Fruit fly (Drosophila melanogaster) whole organism, prepupa: ENCODE data around the gene CG43965.
A peak's percentile ranks its signal among the peaks of the same experiment; 100 is the strongest.

Source experiments
- Blimp-1 ChIP-seq: fragments of 200-800 bp; sonication (Bioruptor generic); optimal IDR thresholded peaks from 3 replicates; lab custom pipeline; 2017; ENCODE audit warnings: missing biosample characterization, missing genetic modification characterization, mild to moderate bottlenecking, moderate library complexity, missing genetic modification reagents
- CG10631 ChIP-seq: fragments of 200-800 bp; sonication (Bioruptor generic); optimal IDR thresholded peaks from 2 replicates; lab custom pipeline; 2016; ENCODE audit warnings: missing biosample characterization, missing genetic modification characterization
- CG10669 ChIP-seq: fragments of 200-800 bp; sonication (Bioruptor generic); optimal IDR thresholded peaks from 3 replicates; lab custom pipeline; 2018; ENCODE audit warnings: missing biosample characterization, mild to moderate bottlenecking, missing genetic modification characterization, moderate library complexity
- CG11294 ChIP-seq: fragments of 200-800 bp; sonication (Bioruptor generic); IDR thresholded peaks from 2 replicates; pipeline ENCODE4 v1.3.6; 2022; ENCODE audit warnings: missing biosample characterization, missing genetic modification characterization
- CG11762 ChIP-seq: fragments of 200-800 bp; sonication (Bioruptor generic); optimal IDR thresholded peaks from 3 replicates; lab custom pipeline; 2016; ENCODE audit warnings: missing biosample characterization, missing genetic modification characterization; ENCODE audit not compliant: insufficient read depth
- CG11902 ChIP-seq: fragments of 200-800 bp; sonication (Bioruptor generic); optimal IDR thresholded peaks from 3 replicates; lab custom pipeline; 2016; ENCODE audit warnings: missing biosample characterization, missing genetic modification characterization
- CG15336 ChIP-seq: fragments of 200-800 bp; sonication (Bioruptor generic); IDR thresholded peaks from 2 replicates; pipeline ENCODE4 v1.3.6; 2022; ENCODE audit warnings: missing biosample characterization, missing genetic modification characterization
- CG1621 ChIP-seq: fragments of 200-800 bp; sonication (Bioruptor generic); optimal IDR thresholded peaks from 3 replicates; lab custom pipeline; 2018; ENCODE audit warnings: missing biosample characterization, mild to moderate bottlenecking, missing genetic modification characterization
- CG16779 ChIP-seq: fragments of 200-800 bp; sonication (Bioruptor generic); optimal IDR thresholded peaks from 3 replicates; lab custom pipeline; 2017; ENCODE audit warnings: missing biosample characterization, mild to moderate bottlenecking, missing genetic modification characterization
- CG31627 ChIP-seq: fragments of 200-800 bp; sonication (Bioruptor generic); optimal IDR thresholded peaks from 3 replicates; lab custom pipeline; 2016; ENCODE audit warnings: missing biosample characterization, missing genetic modification characterization
- CG32006 ChIP-seq: fragments of 200-800 bp; sonication (Bioruptor generic); optimal IDR thresholded peaks from 3 replicates; lab custom pipeline; 2017; ENCODE audit warnings: missing biosample characterization, mild to moderate bottlenecking, missing genetic modification characterization
- CG34406 ChIP-seq: fragments of 200-800 bp; sonication (Bioruptor generic); optimal IDR thresholded peaks from 3 replicates; lab custom pipeline; 2016; ENCODE audit warnings: missing biosample characterization, missing genetic modification characterization
- CG4318 ChIP-seq: fragments of 200-800 bp; sonication (Bioruptor generic); optimal IDR thresholded peaks from 3 replicates; lab custom pipeline; 2017; ENCODE audit warnings: missing biosample characterization, mild to moderate bottlenecking, missing genetic modification characterization
- CG6276 ChIP-seq: fragments of 200-800 bp; sonication (Bioruptor generic); optimal IDR thresholded peaks from 2 replicates; lab custom pipeline; 2017; ENCODE audit warnings: missing biosample characterization, mild to moderate bottlenecking, missing genetic modification characterization
- CG6792 ChIP-seq: fragments of 200-800 bp; sonication (Bioruptor generic); optimal IDR thresholded peaks from 3 replicates; lab custom pipeline; 2016; ENCODE audit warnings: missing biosample characterization, missing genetic modification characterization
- CG6808 ChIP-seq: fragments of 200-800 bp; sonication (Bioruptor generic); optimal IDR thresholded peaks from 3 replicates; lab custom pipeline; 2017; ENCODE audit warnings: missing biosample characterization, missing genetic modification characterization, mild to moderate bottlenecking, moderate library complexity, missing genetic modification reagents
- CG6854 ChIP-seq: fragments of 200-800 bp; sonication (Bioruptor generic); optimal IDR thresholded peaks from 2 replicates; lab custom pipeline; 2017; ENCODE audit warnings: missing biosample characterization, mild to moderate bottlenecking, missing genetic modification characterization
- CG7368 ChIP-seq: fragments of 200-800 bp; sonication (Bioruptor generic); optimal IDR thresholded peaks from 3 replicates; lab custom pipeline; 2016; ENCODE audit warnings: missing biosample characterization, missing genetic modification characterization
- CG8119 ChIP-seq: fragments of 200-800 bp; sonication (Bioruptor generic); IDR thresholded peaks from 3 replicates; pipeline ENCODE4 v1.3.6; 2022; ENCODE audit warnings: missing biosample characterization, missing genetic modification characterization
- CG8319 ChIP-seq: fragments of 200-800 bp; sonication (Bioruptor generic); optimal IDR thresholded peaks from 3 replicates; lab custom pipeline; 2016; ENCODE audit warnings: missing biosample characterization, missing genetic modification characterization
- CG8632 ChIP-seq: fragments of 200-800 bp; sonication (Bioruptor generic); optimal IDR thresholded peaks from 3 replicates; lab custom pipeline; 2016; ENCODE audit warnings: missing biosample characterization, missing genetic modification characterization
- CG9139 ChIP-seq: fragments of 200-800 bp; sonication (Bioruptor generic); optimal IDR thresholded peaks from 3 replicates; lab custom pipeline; 2017; ENCODE audit warnings: missing biosample characterization, mild to moderate bottlenecking, missing genetic modification characterization
- Eip93F ChIP-seq: fragments of 200-800 bp; sonication (Bioruptor generic); optimal IDR thresholded peaks from 2 replicates; lab custom pipeline; 2016; ENCODE audit warnings: missing biosample characterization, mild to moderate bottlenecking, missing genetic modification characterization
- Ets96B ChIP-seq: fragments of 200-800 bp; optimal IDR thresholded peaks from 2 replicates; lab custom pipeline; 2019; ENCODE audit warnings: missing biosample characterization, mild to moderate bottlenecking, missing genetic modification characterization, moderate library complexity
- Hr39 ChIP-seq: fragments of 200-800 bp; sonication (Bioruptor generic); optimal IDR thresholded peaks from 2 replicates; lab custom pipeline; 2016; ENCODE audit warnings: missing biosample characterization, missing genetic modification characterization
- Hr4 ChIP-seq: fragments of 200-800 bp; sonication (Bioruptor generic); optimal IDR thresholded peaks from 3 replicates; lab custom pipeline; 2016; ENCODE audit warnings: missing biosample characterization, missing genetic modification characterization
- Lpt ChIP-seq: fragments of 200-800 bp; sonication (Bioruptor generic); optimal IDR thresholded peaks from 3 replicates; lab custom pipeline; 2016; ENCODE audit warnings: missing biosample characterization, missing genetic modification characterization
- Met ChIP-seq: fragments of 200-800 bp; sonication (Bioruptor generic); optimal IDR thresholded peaks from 3 replicates; lab custom pipeline; 2016; ENCODE audit warnings: missing biosample characterization, missing genetic modification characterization
- OdsH ChIP-seq: fragments of 200-800 bp; sonication (Bioruptor generic); optimal IDR thresholded peaks from 3 replicates; lab custom pipeline; 2016; ENCODE audit warnings: missing biosample characterization, missing genetic modification characterization
- Smox ChIP-seq: fragments of 200-800 bp; sonication (Bioruptor generic); optimal IDR thresholded peaks from 3 replicates; lab custom pipeline; 2016; ENCODE audit warnings: missing biosample characterization, missing genetic modification characterization
- Sox102F ChIP-seq: fragments of 200-800 bp; sonication (Bioruptor generic); optimal IDR thresholded peaks from 2 replicates; lab custom pipeline; 2016; ENCODE audit warnings: missing biosample characterization, mild to moderate bottlenecking, missing genetic modification characterization
- Sox14 ChIP-seq: fragments of 200-800 bp; sonication (Bioruptor generic); optimal IDR thresholded peaks from 3 replicates; lab custom pipeline; 2016; ENCODE audit warnings: missing biosample characterization, missing genetic modification characterization
- Sox15 ChIP-seq: fragments of 200-800 bp; sonication (Bioruptor generic); optimal IDR thresholded peaks from 3 replicates; lab custom pipeline; 2016; ENCODE audit warnings: missing biosample characterization, missing genetic modification characterization
- achi ChIP-seq: fragments of 200-800 bp; sonication (Bioruptor generic); optimal IDR thresholded peaks from 3 replicates; lab custom pipeline; 2016; ENCODE audit warnings: missing biosample characterization, missing genetic modification characterization
- acj6 ChIP-seq: fragments of 200-800 bp; sonication (Bioruptor generic); optimal IDR thresholded peaks from 3 replicates; lab custom pipeline; 2016; ENCODE audit warnings: missing biosample characterization, missing genetic modification characterization
- cyc ChIP-seq: fragments of 200-800 bp; sonication (Bioruptor generic); optimal IDR thresholded peaks from 3 replicates; lab custom pipeline; 2016; ENCODE audit warnings: missing biosample characterization, missing genetic modification characterization
- eg ChIP-seq: fragments of 200-800 bp; sonication (Bioruptor generic); IDR thresholded peaks from 3 replicates; pipeline ENCODE4 v1.3.6; 2022; ENCODE audit warnings: missing biosample characterization, missing genetic modification characterization
- esn ChIP-seq: fragments of 200-800 bp; sonication (Bioruptor generic); optimal IDR thresholded peaks from 2 replicates; lab custom pipeline; 2016; ENCODE audit warnings: missing biosample characterization, mild to moderate bottlenecking, missing genetic modification characterization, moderate library complexity
- fd59A ChIP-seq: fragments of 200-800 bp; sonication (Bioruptor generic); optimal IDR thresholded peaks from 2 replicates; lab custom pipeline; 2017; ENCODE audit warnings: missing biosample characterization, mild to moderate bottlenecking, missing genetic modification characterization, missing genetic modification reagents
- fd85E ChIP-seq: fragments of 200-800 bp; sonication (Bioruptor generic); optimal IDR thresholded peaks from 3 replicates; lab custom pipeline; 2016; ENCODE audit warnings: missing biosample characterization, missing genetic modification characterization
- lz ChIP-seq: fragments of 200-800 bp; sonication (Bioruptor generic); optimal IDR thresholded peaks from 3 replicates; lab custom pipeline; 2016; ENCODE audit warnings: missing biosample characterization, missing genetic modification characterization
- net ChIP-seq: fragments of 200-800 bp; sonication (Bioruptor generic); optimal IDR thresholded peaks from 3 replicates; lab custom pipeline; 2016; ENCODE audit warnings: missing biosample characterization, missing genetic modification characterization
- pdm3 ChIP-seq: fragments of 200-800 bp; sonication (Bioruptor generic); optimal IDR thresholded peaks from 3 replicates; lab custom pipeline; 2016; ENCODE audit warnings: missing biosample characterization, missing genetic modification characterization
- spab ChIP-seq: fragments of 200-800 bp; sonication (Bioruptor generic); optimal IDR thresholded peaks from 2 replicates; lab custom pipeline; 2017; ENCODE audit warnings: missing biosample characterization, mild to moderate bottlenecking, missing genetic modification characterization, missing genetic modification reagents
- ss ChIP-seq, 2 experiments: fragments of 200-800 bp; sonication (Bioruptor generic); optimal IDR thresholded peaks; 2 replicates in 1 of 2; 3 replicates in 1 of 2; lab custom pipeline; 2017 to 2018; ENCODE audit warnings: mild to moderate bottlenecking in 2 of 2, missing biosample characterization in 2 of 2, missing genetic modification characterization in 2 of 2, moderate library complexity in 1 of 2
- svp ChIP-seq: fragments of 200-800 bp; sonication (Bioruptor generic); peaks from one replicate; lab custom pipeline; 2016; ENCODE audit warnings: missing biosample characterization, missing genetic modification characterization
- vri ChIP-seq: fragments of 200-800 bp; sonication (Bioruptor generic); optimal IDR thresholded peaks from 3 replicates; lab custom pipeline; 2016; ENCODE audit warnings: missing biosample characterization, mild to moderate bottlenecking, missing genetic modification characterization

Gene CG43965

DNA sequence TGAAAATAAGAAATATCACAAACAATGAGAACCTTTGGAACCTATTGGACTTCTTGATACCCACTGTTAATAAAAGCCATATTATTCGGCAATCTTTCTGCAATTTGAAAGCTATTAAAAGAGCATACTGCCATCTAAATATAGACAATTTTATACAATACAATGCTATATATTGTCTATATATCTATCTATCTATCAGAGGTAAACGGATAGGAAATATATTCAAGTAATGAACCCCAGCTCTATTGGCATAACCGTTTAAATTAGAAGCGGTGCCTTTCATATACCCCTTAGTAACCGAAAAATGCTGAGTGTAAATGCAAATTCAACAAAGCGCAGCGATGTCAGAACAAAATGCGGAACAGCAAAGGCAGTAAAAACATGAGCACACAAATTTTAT, 38.2 kb upstream of the CG43965 start (continued):
- TF ChIP-seq Sox102F (GFP tag; lab: Kevin White, UChicago) (peak; percentile 71), CG10631 (no peak), CG16779 (tag; lab: Kevin White, UChicago) (no peak), CG6854 (GFP tag; lab: Kevin White, UChicago) (no peak), CG6276 (GFP tag; lab: Kevin White, UChicago) (no peak), CG32006 (GFP tag; lab: Kevin White, UChicago) (no peak), fd59A (GFP tag; lab: Kevin White, UChicago) (no peak), fd85E (no peak), Ets96B (no peak), cyc (GFP tag; lab: Kevin White, UChicago) (peak; percentile 69), achi (no peak), spab (GFP tag; lab: Kevin White, UChicago) (no peak), ss (GFP tag; optimal IDR thresholded peaks at IDR 0.05; lab: Kevin White, UChicago) (no peak), CG15336 (GFP tag; lab: Robert Waterston, UW) (no peak), CG7368 (GFP tag; lab: Kevin White, UChicago) (no peak), eg (no peak), Smox (GFP tag; lab: Kevin White, UChicago) (peak; percentile 69), CG8632 (GFP tag; lab: Kevin White, UChicago) (peak; percentile 16), CG11294 (no peak), CG9139 (no peak), CG8319 (GFP tag; lab: Kevin White, UChicago) (no peak), acj6 (GFP tag; lab: Kevin White, UChicago) (peak; percentile 32), CG1621 (no peak), CG6808 (no peak), Sox14 (GFP tag; lab: Kevin White, UChicago) (peak; percentile 27), lz (GFP tag; lab: Kevin White, UChicago) (peak; percentile 39), esn (GFP tag; lab: Kevin White, UChicago) (peak; percentile 62), CG6792 (GFP tag; lab: Kevin White, UChicago) (no peak)

DNA sequence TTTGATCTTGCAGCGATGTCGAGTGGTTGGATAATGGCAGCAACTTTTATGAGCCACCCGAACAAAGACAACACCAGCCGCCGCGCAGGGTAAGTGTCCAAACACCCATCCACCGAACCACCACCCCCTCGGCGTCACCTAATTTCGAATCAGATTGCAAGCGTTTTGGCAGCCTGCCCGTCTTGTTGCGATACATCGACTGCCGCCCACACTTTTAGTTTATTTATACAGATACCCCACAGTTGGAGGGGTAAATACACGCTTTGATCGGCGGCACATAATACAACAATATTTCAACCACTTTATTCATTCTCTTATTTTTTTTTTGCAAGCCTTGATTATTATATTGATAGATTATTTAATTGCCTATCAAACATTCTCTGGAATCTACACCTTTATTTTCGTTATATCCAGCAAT, 37.5 kb upstream of the CG43965 start:
- peak; percentile 47; the same call in 1 of the 3 replicates for TF ChIP-seq CG8119 (GFP tag; lab: Robert Waterston, UW)
- TF ChIP-seq net: peak; percentile 28
- peak; percentile 67 for TF ChIP-seq vri (GFP tag; lab: Kevin White, UChicago)
- no peak for TF ChIP-seq Blimp-1 (GFP tag; lab: Kevin White, UChicago)
- peak; percentile 35 for TF ChIP-seq acj6 (GFP tag; lab: Kevin White, UChicago)
- peak; percentile 26 for TF ChIP-seq CG6792 (GFP tag; lab: Kevin White, UChicago)
- TF ChIP-seq CG10631: no peak
- peak; percentile 44 for TF ChIP-seq pdm3 (GFP tag; lab: Kevin White, UChicago)
- no peak for TF ChIP-seq CG6854 (GFP tag; lab: Kevin White, UChicago)
- peak; percentile 70 for TF ChIP-seq Sox14 (GFP tag; lab: Kevin White, UChicago)
- peak; percentile 67 for TF ChIP-seq Met (GFP tag; lab: Kevin White, UChicago)
- no peak for TF ChIP-seq svp (GFP tag; lab: Kevin White, UChicago)
- TF ChIP-seq achi: peak; percentile 58
- peak; percentile 53; the same call in 2 of the 3 replicates for TF ChIP-seq eg
- no peak for TF ChIP-seq CG11762
- TF ChIP-seq CG32006 (GFP tag; lab: Kevin White, UChicago): peak; percentile 48
- TF ChIP-seq CG4318 (GFP tag; lab: Kevin White, UChicago): no peak
- TF ChIP-seq CG31627 (GFP tag; lab: Kevin White, UChicago): peak; percentile 62
- peak; percentile 59 for TF ChIP-seq CG34406
- no peak for TF ChIP-seq CG10669 (GFP tag; lab: Kevin White, UChicago)
- peak; percentile 48 for TF ChIP-seq Sox102F (GFP tag; lab: Kevin White, UChicago)
- no peak for TF ChIP-seq Eip93F (GFP tag; lab: Kevin White, UChicago)
- peak; percentile 48 for TF ChIP-seq OdsH (GFP tag; lab: Kevin White, UChicago)
- peak; percentile 20; the same call in 1 of the 2 replicates for TF ChIP-seq CG15336 (GFP tag; lab: Robert Waterston, UW)
- TF ChIP-seq Smox (GFP tag; lab: Kevin White, UChicago): peak; percentile 61
- TF ChIP-seq cyc (GFP tag; lab: Kevin White, UChicago): peak; percentile 27
- TF ChIP-seq CG8632 (GFP tag; lab: Kevin White, UChicago): peak; percentile 34
- TF ChIP-seq Sox15 (GFP tag; lab: Kevin White, UChicago): peak; percentile 17
- no peak for TF ChIP-seq fd85E
- TF ChIP-seq lz (GFP tag; lab: Kevin White, UChicago): peak; percentile 42
- TF ChIP-seq Lpt (GFP tag; lab: Kevin White, UChicago): no peak
- peak; percentile 37 for TF ChIP-seq CG11902
- TF ChIP-seq Hr39 (GFP tag; lab: Kevin White, UChicago): peak; percentile 62
- TF ChIP-seq CG16779 (tag; lab: Kevin White, UChicago): no peak
- peak; percentile 20 for TF ChIP-seq CG6276 (GFP tag; lab: Kevin White, UChicago)
- peak; percentile 40 for TF ChIP-seq Hr4 (GFP tag; lab: Kevin White, UChicago)
